Worm (Caenorhabditis elegans): ENCODE results near the gene C26B9.2.

DNA sequence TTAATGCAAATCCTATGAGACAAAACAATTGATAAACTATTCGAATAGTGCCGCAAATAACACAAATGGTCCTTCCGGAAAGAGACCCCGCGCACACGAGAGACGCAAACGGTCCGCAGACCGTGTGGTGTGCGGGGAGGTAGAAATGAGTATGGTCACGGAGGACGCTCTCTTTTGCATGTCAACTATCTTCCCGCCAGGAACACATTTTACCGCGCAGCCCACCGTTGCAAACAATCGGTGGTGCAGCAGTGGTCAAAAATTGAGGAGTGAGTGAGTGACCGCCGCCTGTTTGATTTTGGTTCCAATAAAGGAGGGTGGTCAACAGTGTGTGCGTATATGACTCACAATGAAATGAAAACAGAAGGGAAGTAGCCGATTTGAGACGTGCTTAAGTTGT lies 20.7 kb downstream of the C26B9.2 start:
- TF ChIP-seq flt-1 (GFP tag; IDR thresholded peaks at IDR 0.05) (no peak), ama-1 (optimal IDR thresholded peaks at IDR 0.05) (no peak), ceh-36 (tag; optimal IDR thresholded peaks at IDR 0.05) (no peak), tbx-37 (GFP tag; conservative IDR thresholded peaks at IDR 0.05) (no peak), pes-1 (GFP tag; IDR thresholded peaks at IDR 0.05) (no peak), F13C5.2 (tag; optimal IDR thresholded peaks at IDR 0.05) (no peak), ceh-13 (GFP tag; optimal IDR thresholded peaks at IDR 0.05) (no peak)
